Fruit fly (Drosophila melanogaster) whole organism, embryonic: ENCODE data around the gene CG31957.

ENCODE experiments used
- Asciz ChIP-seq: fragments of 200-800 bp; sonication (Bioruptor generic); optimal IDR thresholded peaks from 2 replicates; lab custom pipeline; 2017; ENCODE audit warnings: missing biosample characterization, mild to moderate bottlenecking, missing genetic modification characterization, missing genetic modification reagents
- CG10979 ChIP-seq: fragments of 200-800 bp; sonication (Bioruptor generic); optimal IDR thresholded peaks from 2 replicates; lab custom pipeline; 2018; ENCODE audit warnings: missing biosample characterization, mild to moderate bottlenecking, missing genetic modification characterization, moderate library complexity
- CG11093 ChIP-seq: fragments of 200-800 bp; sonication (Bioruptor generic); IDR thresholded peaks from 3 replicates; pipeline ENCODE4 v1.3.6; 2022; ENCODE audit warnings: missing biosample characterization, missing genetic modification characterization
- CG12219 ChIP-seq: fragments of 200-800 bp; sonication (Bioruptor generic); optimal IDR thresholded peaks from 3 replicates; lab custom pipeline; 2018; ENCODE audit warnings: missing biosample characterization, mild to moderate bottlenecking, missing genetic modification characterization
- CG12391 ChIP-seq: fragments of 200-800 bp; sonication (Bioruptor generic); optimal IDR thresholded peaks from 3 replicates; lab custom pipeline; 2018; ENCODE audit warnings: missing biosample characterization, mild to moderate bottlenecking, missing genetic modification characterization, moderate library complexity
- CG13424 ChIP-seq: fragments of 200-800 bp; sonication (Bioruptor generic); optimal IDR thresholded peaks from 2 replicates; lab custom pipeline; 2019; ENCODE audit warnings: missing biosample characterization, mild to moderate bottlenecking, missing genetic modification characterization, moderate library complexity
- CG14710 ChIP-seq: fragments of 200-800 bp; sonication (Bioruptor generic); optimal IDR thresholded peaks from 3 replicates; lab custom pipeline; 2019; ENCODE audit warnings: missing biosample characterization, mild to moderate bottlenecking, missing genetic modification characterization, moderate library complexity
- CG17359 ChIP-seq: fragments of 200-800 bp; sonication (Bioruptor generic); optimal IDR thresholded peaks from 3 replicates; lab custom pipeline; 2018; ENCODE audit warnings: missing biosample characterization, mild to moderate bottlenecking, missing genetic modification characterization, moderate library complexity
- CG17361 ChIP-seq: fragments of 200-800 bp; sonication (Bioruptor generic); IDR thresholded peaks from 3 replicates; pipeline ENCODE4 v1.3.6; 2022; ENCODE audit warnings: missing biosample characterization, missing genetic modification characterization
- CG17385 ChIP-seq: fragments of 200-800 bp; sonication (Bioruptor generic); optimal IDR thresholded peaks from 3 replicates; lab custom pipeline; 2018; ENCODE audit warnings: missing biosample characterization, mild to moderate bottlenecking, missing genetic modification characterization
- CG17568 ChIP-seq: fragments of 200-800 bp; sonication (Bioruptor generic); optimal IDR thresholded peaks from 2 replicates; lab custom pipeline; 2018; ENCODE audit warnings: missing biosample characterization, mild to moderate bottlenecking, missing genetic modification characterization, moderate library complexity
- CG17802 ChIP-seq: fragments of 200-800 bp; sonication (Bioruptor generic); optimal IDR thresholded peaks from 2 replicates; lab custom pipeline; 2018; ENCODE audit warnings: missing biosample characterization, mild to moderate bottlenecking, missing genetic modification characterization, moderate library complexity
- CG2678 ChIP-seq: fragments of 200-800 bp; sonication (Bioruptor generic); optimal IDR thresholded peaks from 3 replicates; lab custom pipeline; 2019; ENCODE audit warnings: missing biosample characterization, mild to moderate bottlenecking, missing genetic modification characterization, moderate library complexity
- CG33557 ChIP-seq: fragments of 200-800 bp; sonication (Bioruptor generic); optimal IDR thresholded peaks from 2 replicates; lab custom pipeline; 2019; ENCODE audit warnings: missing biosample characterization, mild to moderate bottlenecking, missing genetic modification characterization, moderate library complexity
- CG3407 ChIP-seq: fragments of 200-800 bp; sonication (Bioruptor generic); optimal IDR thresholded peaks from 2 replicates; lab custom pipeline; 2018; ENCODE audit warnings: missing biosample characterization, mild to moderate bottlenecking, missing genetic modification characterization
- CG34422 ChIP-seq: fragments of 200-800 bp; sonication (Bioruptor generic); IDR thresholded peaks from 3 replicates; pipeline ENCODE4 v1.3.6; 2022; ENCODE audit warnings: missing biosample characterization, missing genetic modification characterization
- CG4424 ChIP-seq: fragments of 200-800 bp; sonication (Bioruptor generic); optimal IDR thresholded peaks from 3 replicates; lab custom pipeline; 2016; ENCODE audit warnings: missing biosample characterization, missing genetic modification characterization
- CG4820 ChIP-seq: fragments of 200-800 bp; sonication (Bioruptor generic); optimal IDR thresholded peaks from 3 replicates; lab custom pipeline; 2016; ENCODE audit warnings: missing biosample characterization, missing genetic modification characterization
- CG5180 ChIP-seq: fragments of 200-800 bp; sonication (Bioruptor generic); optimal IDR thresholded peaks from 3 replicates; lab custom pipeline; 2017; ENCODE audit warnings: missing biosample characterization, missing genetic modification characterization, mild to moderate bottlenecking, moderate library complexity, missing genetic modification reagents
- CG6254 ChIP-seq: fragments of 200-800 bp; sonication (Bioruptor generic); optimal IDR thresholded peaks from 3 replicates; lab custom pipeline; 2017; ENCODE audit warnings: mild to moderate bottlenecking, missing biosample characterization, missing genetic modification reagents, missing genetic modification characterization
- CG7839 ChIP-seq: fragments of 200-800 bp; sonication (Bioruptor generic); optimal IDR thresholded peaks from 3 replicates; lab custom pipeline; 2018; ENCODE audit warnings: missing biosample characterization, mild to moderate bottlenecking, missing genetic modification characterization, moderate library complexity
- CG8944 ChIP-seq: fragments of 200-800 bp; sonication (Bioruptor generic); optimal IDR thresholded peaks from 3 replicates; lab custom pipeline; 2016; ENCODE audit warnings: missing biosample characterization, missing genetic modification characterization
- CG9727 ChIP-seq: fragments of 200-800 bp; sonication (Bioruptor generic); optimal IDR thresholded peaks from 3 replicates; lab custom pipeline; 2017; ENCODE audit warnings: missing biosample characterization, mild to moderate bottlenecking, missing genetic modification characterization
- D ChIP-seq, 2 experiments: fragments of 200-800 bp in 1 of 2; fragments of >200 bp in 1 of 2; sonication (Bioruptor generic) in 1 of 2; optimal IDR thresholded peaks; 2 replicates in 1 of 2; 3 replicates in 1 of 2; lab custom pipeline; 2017; ENCODE audit warnings: mild to moderate bottlenecking in 1 of 2, missing biosample characterization in 1 of 2, missing genetic modification characterization in 1 of 2, missing genetic modification reagents in 1 of 2
- Dip2 ChIP-seq: fragments of 200-800 bp; sonication (Bioruptor generic); IDR thresholded peaks from 2 replicates; pipeline ENCODE4 v1.3.6; 2022; ENCODE audit warnings: missing biosample characterization, missing genetic modification characterization
- Eip74EF ChIP-seq, 2 experiments: fragments of 200-800 bp in 1 of 2; fragments of >200 bp in 1 of 2; sonication (Bioruptor generic) in 1 of 2; optimal IDR thresholded peaks; 2 replicates each; lab custom pipeline; 2017 to 2019; ENCODE audit warnings: missing biosample characterization in 2 of 2, missing genetic modification characterization in 2 of 2, mild to moderate bottlenecking in 1 of 2, moderate library complexity in 1 of 2
- NC2α ChIP-seq: fragments of 200-800 bp; sonication (Bioruptor generic); optimal IDR thresholded peaks from 2 replicates; lab custom pipeline; 2016; ENCODE audit warnings: missing biosample characterization, missing genetic modification characterization
- NfI ChIP-seq: fragments of 200-800 bp; sonication (Bioruptor generic); optimal IDR thresholded peaks from 3 replicates; lab custom pipeline; 2018; ENCODE audit warnings: missing biosample characterization, mild to moderate bottlenecking, missing genetic modification characterization, moderate library complexity
- Oli ChIP-seq: fragments of 200-800 bp; sonication (Bioruptor generic); optimal IDR thresholded peaks from 2 replicates; lab custom pipeline; 2018; ENCODE audit warnings: missing biosample characterization, mild to moderate bottlenecking, missing genetic modification characterization, moderate library complexity
- Sox102F ChIP-seq: fragments of 200-800 bp; sonication (Bioruptor generic); optimal IDR thresholded peaks from 2 replicates; lab custom pipeline; 2018; ENCODE audit warnings: missing biosample characterization, mild to moderate bottlenecking, missing genetic modification characterization, moderate library complexity
- Spps ChIP-seq: fragments of 200-800 bp; sonication (Bioruptor generic); optimal IDR thresholded peaks from 2 replicates; lab custom pipeline; 2018; ENCODE audit warnings: missing biosample characterization, mild to moderate bottlenecking, missing genetic modification characterization
- Vsx1 ChIP-seq: fragments of 200-800 bp; sonication (Bioruptor generic); optimal IDR thresholded peaks from 2 replicates; lab custom pipeline; 2017; ENCODE audit warnings: missing biosample characterization, mild to moderate bottlenecking, missing genetic modification characterization, missing genetic modification reagents
- Xrp1 ChIP-seq: fragments of 200-800 bp; sonication (Bioruptor generic); IDR thresholded peaks from 2 replicates; pipeline ENCODE4 v1.3.6; 2022; ENCODE audit warnings: missing biosample characterization, missing genetic modification characterization
- bsh ChIP-seq, 2 experiments: fragments of 200-800 bp; sonication (Bioruptor generic); optimal IDR thresholded peaks; 2 replicates each; lab custom pipeline; 2017 to 2018; ENCODE audit warnings: mild to moderate bottlenecking in 2 of 2, missing biosample characterization in 2 of 2, missing genetic modification characterization in 2 of 2, moderate library complexity in 1 of 2
- chinmo ChIP-seq: fragments of 200-800 bp; sonication (Bioruptor generic); IDR thresholded peaks from 4 replicates; pipeline ENCODE4 v1.3.6; 2022; ENCODE audit warnings: missing biosample characterization, missing genetic modification characterization; ENCODE audit not compliant: partially characterized antibody
- chm ChIP-seq: fragments of 200-800 bp; sonication (Bioruptor generic); IDR thresholded peaks from 2 replicates; pipeline ENCODE4 v1.3.6; 2022; ENCODE audit warnings: missing biosample characterization, missing genetic modification characterization
- dmrt11E ChIP-seq: fragments of 200-800 bp; sonication (Bioruptor generic); optimal IDR thresholded peaks from 3 replicates; lab custom pipeline; 2018; ENCODE audit warnings: missing biosample characterization, mild to moderate bottlenecking, missing genetic modification characterization, moderate library complexity
- gsb-n ChIP-seq: fragments of 200-800 bp; sonication (Bioruptor generic); optimal IDR thresholded peaks from 3 replicates; lab custom pipeline; 2018; ENCODE audit warnings: missing biosample characterization, mild to moderate bottlenecking, missing genetic modification characterization
- hkb ChIP-seq, 2 experiments: fragments of 200-800 bp in 1 of 2; fragments of >200 bp in 1 of 2; sonication (Bioruptor generic) in 1 of 2; IDR thresholded peaks in 1 of 2; optimal IDR thresholded peaks in 1 of 2; 2 replicates each; pipeline versions ENCODE4 v1.3.6 to Lab custom; 2017 to 2022; ENCODE audit warnings: missing biosample characterization in 1 of 2, missing genetic modification characterization in 1 of 2
- jigr1 ChIP-seq: fragments of 200-800 bp; sonication (Bioruptor generic); IDR thresholded peaks from 3 replicates; pipeline ENCODE4 v1.3.6; 2022; ENCODE audit warnings: missing biosample characterization, missing genetic modification characterization
- jing ChIP-seq: fragments of 200-800 bp; sonication (Bioruptor generic); optimal IDR thresholded peaks from 2 replicates; lab custom pipeline; 2018; ENCODE audit warnings: missing biosample characterization, mild to moderate bottlenecking, missing genetic modification characterization
- ken ChIP-seq: fragments of 200-800 bp; sonication (Bioruptor generic); IDR thresholded peaks from 3 replicates; pipeline ENCODE4 v1.3.6; 2022; ENCODE audit warnings: missing biosample characterization, missing genetic modification characterization
- nerfin-1 ChIP-seq: fragments of 200-800 bp; sonication (Bioruptor generic); optimal IDR thresholded peaks from 3 replicates; lab custom pipeline; 2019; ENCODE audit warnings: missing biosample characterization, mild to moderate bottlenecking, missing genetic modification characterization, moderate library complexity
- p53 ChIP-seq: fragments of 200-800 bp; sonication (Bioruptor generic); optimal IDR thresholded peaks from 2 replicates; lab custom pipeline; 2016; ENCODE audit warnings: missing biosample characterization, missing genetic modification characterization
- pan ChIP-seq, 4 experiments: fragments of >200 bp in 3 of 4; fragments of 200-800 bp in 1 of 4; sonication (Bioruptor generic) in 1 of 4; optimal IDR thresholded peaks in 3 of 4; IDR thresholded peaks in 1 of 4; 2 replicates each; pipeline versions ENCODE4 v1.3.6 to Lab custom; 2017 to 2022; ENCODE audit warnings: missing biosample characterization in 2 of 4, missing genetic modification characterization in 2 of 4, mixed read lengths in 1 of 4
- row ChIP-seq: fragments of 200-800 bp; sonication (Bioruptor generic); IDR thresholded peaks from 3 replicates; pipeline ENCODE4 v1.3.6; 2022; ENCODE audit warnings: missing biosample characterization, missing genetic modification characterization
- vvl ChIP-seq: fragments of 200-800 bp; sonication (Bioruptor generic); IDR thresholded peaks from 2 replicates; pipeline ENCODE4 v1.3.6; 2022; ENCODE audit warnings: missing biosample characterization, missing genetic modification characterization

Gene CG31957

DNA sequence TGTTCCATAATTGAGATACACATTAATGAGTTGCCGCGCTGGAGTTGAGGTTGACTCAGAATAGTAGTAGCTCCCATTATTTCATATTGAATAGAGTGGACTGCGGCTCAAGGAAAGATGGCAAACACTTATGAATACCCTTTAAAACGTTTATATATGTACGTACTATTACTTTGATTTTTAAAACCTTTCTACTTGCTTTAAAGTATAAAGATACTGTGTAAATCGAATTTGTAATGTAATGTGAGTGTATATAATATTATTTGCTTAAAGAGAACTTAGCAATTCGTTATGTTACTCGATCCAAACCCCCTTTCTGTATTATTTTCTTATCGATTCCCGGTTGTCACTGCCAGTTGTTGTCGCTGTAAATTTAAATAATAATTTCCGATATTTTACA is 20.9 kb downstream of the CG31957 start (continued):
- TF ChIP-seq CG17385 (GFP tag; lab: Kevin White, UChicago) (peak; percentile 5), CG11093 (0 out of 3 replicates have a peak, but pooled peaks have one; percentile 32), pan (optimal IDR thresholded peaks at IDR 0.05; lab: Kevin White, UChicago) (no peak), pan (GFP tag; optimal IDR thresholded peaks at IDR 0.05 in 1 of 2, IDR thresholded peaks at IDR 0.05 in 1 of 2) (peak in 1 of 2 experiments; percentile 15), jigr1 (GFP tag; lab: Robert Waterston, UW) (no peak), NfI (no peak), CG17359 (peak; percentile 59), CG12391 (tag; lab: Kevin White, UChicago) (peak; percentile 57), Sox102F (GFP tag; lab: Kevin White, UChicago) (peak; percentile 63), Vsx1 (peak; percentile 15), CG2678 (peak; percentile 62), jing (GFP tag; lab: Kevin White, UChicago) (no peak), chm (GFP tag; lab: Robert Waterston, UW) (no peak), row (peak; percentile 44; the same call in 2 of the 3 replicates), hkb (optimal IDR thresholded peaks at IDR 0.05; lab: Kevin White, UChicago) (no peak), hkb (GFP tag; IDR thresholded peaks at IDR 0.05; lab: Robert Waterston, UW) (no peak), Oli (peak; percentile 59), vvl (GFP tag; lab: Robert Waterston, UW) (peak; percentile 42; the same call in 1 of the 2 replicates), Spps (peak; percentile 27), CG4424 (GFP tag; lab: Kevin White, UChicago) (peak; percentile 53), CG3407 (GFP tag; lab: Kevin White, UChicago) (peak; percentile 30), ken (GFP tag; lab: Robert Waterston, UW) (no peak; the same call in 2 of the 3 replicates), CG6254 (GFP tag; lab: Kevin White, UChicago) (peak; percentile 5), Xrp1 (GFP tag; lab: Robert Waterston, UW) (peak; percentile 46; the same call in 1 of the 2 replicates), CG5180 (GFP tag; lab: Kevin White, UChicago) (no peak), CG13424 (tag; lab: Kevin White, UChicago) (peak; percentile 45), chinmo (GFP tag; lab: Robert Waterston, UW) (no peak), CG12219 (GFP tag; lab: Kevin White, UChicago) (peak; percentile 10), CG4820 (peak; percentile 9), CG17802 (tag; lab: Kevin White, UChicago) (no peak), CG10979 (tag; lab: Kevin White, UChicago) (peak; percentile 82), CG14710 (tag; lab: Kevin White, UChicago) (peak; percentile 61), CG8944 (no peak), CG7839 (tag; lab: Kevin White, UChicago) (peak; percentile 63), Asciz (peak; percentile 40), dmrt11E (tag; lab: Kevin White, UChicago) (peak; percentile 75), CG17361 (GFP tag; lab: Robert Waterston, UW) (peak; percentile 59; the same call in 2 of the 3 replicates), Eip74EF (GFP tag; optimal IDR thresholded peaks at IDR 0.05; lab: Kevin White, UChicago) (peak in 1 of 2 experiments; percentile 32), Dip2 (GFP tag; lab: Robert Waterston, UW) (no peak), D (optimal IDR thresholded peaks at IDR 0.05; lab: Kevin White, UChicago) (no peak), D (GFP tag; optimal IDR thresholded peaks at IDR 0.05; lab: Kevin White, UChicago) (peak; percentile 42), bsh (GFP tag; optimal IDR thresholded peaks at IDR 0.05; lab: Kevin White, UChicago) (peak in 1 of 2 experiments; percentile 84), CG33557 (GFP tag; lab: Kevin White, UChicago) (peak; percentile 37), gsb-n (peak; percentile 56), CG34422 (peak; percentile 21; the same call in 1 of the 3 replicates), p53 (GFP tag; lab: Kevin White, UChicago) (no peak), CG9727 (GFP tag; lab: Kevin White, UChicago) (peak; percentile 13), NC2α (GFP tag; lab: Kevin White, UChicago) (no peak), nerfin-1 (tag; lab: Kevin White, UChicago) (peak; percentile 45), CG17568 (GFP tag; lab: Kevin White, UChicago) (no peak)
